Worm (Caenorhabditis elegans): ENCODE measurements around the gene F28C6.8.

DNA sequence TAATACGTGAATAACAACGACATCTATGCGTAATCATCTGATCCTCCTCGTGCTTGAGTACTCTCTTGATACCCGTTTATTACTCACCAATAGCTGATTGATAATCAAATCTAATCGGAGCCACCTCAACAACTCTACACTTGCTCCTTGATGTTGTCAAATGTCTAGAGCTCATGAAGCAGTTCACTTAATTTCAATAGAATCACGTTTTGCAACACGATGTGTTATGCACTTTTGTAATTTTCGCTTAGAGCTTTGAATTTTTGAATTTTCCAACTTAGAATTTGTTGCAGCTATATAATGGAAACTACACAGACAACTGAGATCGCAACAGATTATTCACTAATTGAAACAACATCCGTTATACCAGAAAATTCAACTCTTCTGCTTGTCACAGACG lies 5.8 kb downstream of the F28C6.8 start, which contains the start of gene T22C8.1:
- TF ChIP-seq him-1 (tag; optimal IDR thresholded peaks at IDR 0.05) (no peak), dao-5 (tag; optimal IDR thresholded peaks at IDR 0.05) (no peak), W03F9.2 (tag; optimal IDR thresholded peaks at IDR 0.05) (no peak)

All from whole organism, L4/young adult.